Fruit fly (Drosophila melanogaster): ENCODE results near the gene ND-B8.

dm6 chr2L:4414059-4414458 lies 40.4 kb upstream of the ND-B8 start:
- TF ChIP-seq CG8319 (GFP tag; optimal IDR thresholded peaks at IDR 0.05) (no peak), Hr38 (GFP tag; optimal IDR thresholded peaks at IDR 0.05) (no peak), Hr4 (GFP tag; optimal IDR thresholded peaks at IDR 0.05) (no peak), CG9139 (GFP tag; optimal IDR thresholded peaks at IDR 0.05) (no peak), CG15336 (GFP tag; IDR thresholded peaks at IDR 0.05) (no peak), Gug (GFP tag; IDR thresholded peaks at IDR 0.05) (no peak), Smox (GFP tag; optimal IDR thresholded peaks at IDR 0.05) (no peak), vri (GFP tag; optimal IDR thresholded peaks at IDR 0.05) (no peak), esn (GFP tag; optimal IDR thresholded peaks at IDR 0.05) (no peak), eg (GFP tag; IDR thresholded peaks at IDR 0.05) (no peak), CG16779 (tag; optimal IDR thresholded peaks at IDR 0.05) (no peak), Lpt (GFP tag; optimal IDR thresholded peaks at IDR 0.05) (no peak), ss (GFP tag; optimal IDR thresholded peaks at IDR 0.05) (no peak)
